Fruit fly (Drosophila melanogaster): ENCODE measurements around the gene Eig71Ej.

- TF ChIP-seq Abd-B (GFP tag; optimal IDR thresholded peaks at IDR 0.05) (no peak), usp (GFP tag; optimal IDR thresholded peaks at IDR 0.05) (no peak), CG32264 (GFP tag; optimal IDR thresholded peaks at IDR 0.05) (no peak)
Measured at dm6 chr3L:15692794-15693532, 32.1 kb upstream of the Eig71Ej start.
